Worm (Caenorhabditis elegans): ENCODE data around the gene xdh-1.

DNA sequence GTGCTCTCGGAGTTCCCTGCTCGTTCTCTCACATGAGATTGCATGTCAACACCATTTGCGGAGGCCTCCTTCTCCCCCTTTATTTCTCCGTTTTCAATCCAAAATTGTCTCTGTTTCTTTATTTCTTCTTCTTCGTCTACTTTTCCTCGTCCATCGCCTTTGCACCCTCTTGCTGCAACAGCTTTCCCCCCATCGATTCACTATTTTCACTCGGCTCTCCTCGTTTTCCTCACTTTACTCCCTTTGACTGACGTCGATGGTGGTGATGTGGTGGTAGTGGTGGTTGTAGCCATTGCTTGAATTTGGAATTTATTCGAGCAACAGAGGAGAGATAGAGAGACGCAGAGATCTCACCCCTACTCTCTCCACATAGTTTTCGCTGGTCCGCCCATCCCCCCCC is 41.1 kb downstream of the xdh-1 start:
- TF ChIP-seq nhr-28 (tag; optimal IDR thresholded peaks at IDR 0.05) (no peak), lsy-2 (tag; optimal IDR thresholded peaks at IDR 0.05) (no peak), snpc-4 (tag; optimal IDR thresholded peaks at IDR 0.05) (no peak), ces-1 (GFP tag; optimal IDR thresholded peaks at IDR 0.05) (peak; percentile 77), nhr-12 (tag; optimal IDR thresholded peaks at IDR 0.05) (no peak), M03D4.4 (tag; optimal IDR thresholded peaks at IDR 0.05) (no peak), lin-13 (tag; optimal IDR thresholded peaks at IDR 0.05) (no peak), unc-62 (GFP tag; optimal IDR thresholded peaks at IDR 0.05) (no peak), nhr-237 (tag; optimal IDR thresholded peaks at IDR 0.05) (no peak), lin-32 (GFP tag; optimal IDR thresholded peaks at IDR 0.05) (no peak)
